Worm (Caenorhabditis elegans) whole organism, L4/young adult: ENCODE measurements around the gene nuaf-3.

Experiments
- W03F9.2 ChIP-seq: fragments of 150-350 bp; optimal IDR thresholded peaks from 2 replicates; lab custom pipeline; 2014; ENCODE audit warnings: missing biosample characterization, missing genetic modification characterization
- him-1 ChIP-seq: sonication (generic microtip); optimal IDR thresholded peaks from 2 replicates; lab custom pipeline; 2016; ENCODE audit warnings: missing genotype, missing genetic modification reagents, missing genetic modification characterization, missing compliant biosample characterization

DNA sequence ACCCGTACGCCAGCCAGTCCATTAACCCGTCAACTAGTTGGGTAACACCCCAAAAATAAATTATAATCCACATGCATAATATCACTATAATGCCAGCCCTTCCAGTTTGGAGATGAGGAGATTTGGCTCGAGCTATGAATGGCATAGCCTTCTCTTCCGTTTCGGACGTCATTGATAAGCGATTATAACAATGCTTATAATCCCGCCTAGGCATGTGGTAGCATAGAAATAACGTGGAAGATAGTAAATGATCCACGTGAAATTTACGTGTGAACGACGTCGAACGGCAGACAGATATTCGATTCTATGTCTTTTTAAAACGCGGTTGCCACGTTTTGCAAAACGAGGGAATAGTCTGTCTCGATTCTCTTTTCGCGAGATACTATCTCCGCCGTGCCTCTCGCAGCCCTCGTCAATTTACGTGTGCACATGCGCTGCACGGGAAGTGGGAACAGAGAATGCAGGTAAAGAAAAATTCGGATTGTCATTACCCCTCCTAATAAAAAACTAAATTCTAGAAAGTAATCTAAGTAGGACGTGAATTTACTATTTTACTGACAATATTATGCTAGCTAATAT, 35.2 kb upstream of the nuaf-3 start:
- TF ChIP-seq W03F9.2 (tag; lab: Kevin White, UChicago) (peak; percentile 26), him-1 (tag; lab: Kevin White, UChicago) (no peak)
